Worm (Caenorhabditis elegans): ENCODE data around the gene kin-29.
A peak's percentile ranks its signal among the peaks of the same experiment; 100 is the strongest.

Gene kin-29

DNA sequence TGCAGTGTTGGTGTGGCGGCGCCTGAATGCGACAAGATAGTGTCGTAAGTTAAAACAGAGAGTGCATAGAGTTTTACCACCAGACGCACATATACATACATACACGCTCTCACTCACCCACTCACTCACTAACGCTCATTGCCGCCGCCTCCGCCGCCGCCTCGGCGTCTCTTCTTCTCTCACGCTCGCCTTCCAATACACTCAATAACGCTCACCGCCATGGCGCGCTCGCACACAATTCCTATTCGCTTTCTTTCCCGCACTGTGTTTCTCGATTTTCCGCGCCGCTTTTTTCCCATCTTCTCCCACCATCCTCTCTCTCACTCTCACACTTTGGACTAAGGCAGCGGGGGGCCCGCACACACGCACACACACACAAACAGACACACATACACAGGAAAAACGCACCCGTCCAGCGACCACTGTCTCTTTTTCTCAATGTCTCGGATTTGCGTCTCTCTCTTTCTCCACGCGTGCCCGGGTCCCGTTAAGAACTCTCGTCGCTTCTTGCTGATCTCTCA is at the start of gene kin-29 (continued):
- TF ChIP-seq Y5F2A.4 (GFP tag; optimal IDR thresholded peaks at IDR 0.05), result no peak
- TF ChIP-seq ctbp-1 (GFP tag; IDR thresholded peaks at IDR 0.05), result peak; percentile 89
- TF ChIP-seq ztf-11 (tag; optimal IDR thresholded peaks at IDR 0.05), result no peak
- TF ChIP-seq mxl-3 (GFP tag; optimal IDR thresholded peaks at IDR 0.05), result peak; percentile 85
- TF ChIP-seq zag-1 (tag; optimal IDR thresholded peaks at IDR 0.05), result no peak
- TF ChIP-seq unc-62 (GFP tag; optimal IDR thresholded peaks at IDR 0.05 in 1 of 2), result peak in 1 of 2 experiments; percentile 99
- TF ChIP-seq unc-62 (tag; optimal IDR thresholded peaks at IDR 0.05), result no peak
- no peak for TF ChIP-seq mxl-2 (GFP tag; conservative IDR thresholded peaks at IDR 0.05)
- TF ChIP-seq R02D3.7 (tag; optimal IDR thresholded peaks at IDR 0.05), result no peak
- TF ChIP-seq madf-5 (GFP tag; IDR thresholded peaks at IDR 0.05), result no peak
- TF ChIP-seq pqm-1 (tag; optimal IDR thresholded peaks at IDR 0.05), result peak; percentile 24
- TF ChIP-seq D1046.2 (GFP tag; IDR thresholded peaks at IDR 0.05), result no peak
- TF ChIP-seq tra-1 (GFP tag; IDR thresholded peaks at IDR 0.05), result peak; percentile 44; the same call in 1 of the 2 replicates
- TF ChIP-seq unc-39 (tag; optimal IDR thresholded peaks at IDR 0.05), result no peak
- peak; percentile 68 to 79 for TF ChIP-seq daf-16 (GFP tag; optimal IDR thresholded peaks at IDR 0.05)
- peak; percentile 79 for TF ChIP-seq daf-16 (tag; optimal IDR thresholded peaks at IDR 0.05)
- peak; percentile 61 for TF ChIP-seq php-3 (GFP tag; IDR thresholded peaks at IDR 0.05)
- TF ChIP-seq ceh-82 (tag; optimal IDR thresholded peaks at IDR 0.05), result no peak
- TF ChIP-seq nhr-48 (tag; optimal IDR thresholded peaks at IDR 0.05), result peak; percentile 80
- peak; percentile 34 for TF ChIP-seq spr-3 (GFP tag; optimal IDR thresholded peaks at IDR 0.05)
- TF ChIP-seq Y48G9A.11 (GFP tag; IDR thresholded peaks at IDR 0.05), result no peak
- peak; percentile 93 for TF ChIP-seq fkh-10 (GFP tag; optimal IDR thresholded peaks at IDR 0.05)
- TF ChIP-seq nhr-6 (tag; optimal IDR thresholded peaks at IDR 0.05), result no peak
- TF ChIP-seq snpc-4 (tag; optimal IDR thresholded peaks at IDR 0.05), result no peak
- TF ChIP-seq lim-7 (GFP tag; IDR thresholded peaks at IDR 0.05), result no peak
- peak; percentile 57 for TF ChIP-seq T20F7.1 (GFP tag; optimal IDR thresholded peaks at IDR 0.05)
- TF ChIP-seq ceh-20 (GFP tag; IDR thresholded peaks at IDR 0.05), result 0 out of 2 replicates have a peak, but pooled peaks have one; percentile 48
- TF ChIP-seq nhr-76 (tag; optimal IDR thresholded peaks at IDR 0.05), result peak; percentile 34
- peak; percentile 23 for TF ChIP-seq ama-1 (optimal IDR thresholded peaks at IDR 0.05)
- no peak for TF ChIP-seq fos-1 (tag; optimal IDR thresholded peaks at IDR 0.05)
- TF ChIP-seq ztf-7 (tag; optimal IDR thresholded peaks at IDR 0.05), result peak; percentile 31
- TF ChIP-seq lin-1 (GFP tag; IDR thresholded peaks at IDR 0.05), result peak; percentile 37; the same call in 1 of the 2 replicates
- no peak for TF ChIP-seq ZK337.2 (GFP tag; IDR thresholded peaks at IDR 0.05)
- TF ChIP-seq mdl-1 (tag; optimal IDR thresholded peaks at IDR 0.05), result peak; percentile 72 to 93
- TF ChIP-seq daf-8 (GFP tag; IDR thresholded peaks at IDR 0.05), result no peak
- TF ChIP-seq jun-1 (tag; optimal IDR thresholded peaks at IDR 0.05), result peak; percentile 82
- TF ChIP-seq F26F4.8 (GFP tag; conservative IDR thresholded peaks at IDR 0.05), result no peak
- TF ChIP-seq T26A8.4 (GFP tag; IDR thresholded peaks at IDR 0.05), result peak; percentile 82
- no peak for TF ChIP-seq mdt-29 (GFP tag; IDR thresholded peaks at IDR 0.05)
- peak; percentile 67 for TF ChIP-seq nhr-77 (tag; optimal IDR thresholded peaks at IDR 0.05)
- TF ChIP-seq saeg-2 (GFP tag; IDR thresholded peaks at IDR 0.05), result 0 out of 2 replicates have a peak, but pooled peaks have one; percentile 40
- TF ChIP-seq ceh-62 (tag; optimal IDR thresholded peaks at IDR 0.05), result no peak
- no peak for TF ChIP-seq lin-29 (GFP tag; IDR thresholded peaks at IDR 0.05)
- peak; percentile 74 for TF ChIP-seq dmd-6 (GFP tag; IDR thresholded peaks at IDR 0.05)
- TF ChIP-seq vab-7 (GFP tag; IDR thresholded peaks at IDR 0.05), result peak; percentile 54; the same call in 1 of the 2 replicates
- TF ChIP-seq mes-2 (tag; optimal IDR thresholded peaks at IDR 0.05; ENCODE audit: poor library complexity, severe bottlenecking), result peak; percentile 65
- TF ChIP-seq ceh-44 (GFP tag; IDR thresholded peaks at IDR 0.05), result no peak
- peak; percentile 46 for TF ChIP-seq ceh-32 (tag; optimal IDR thresholded peaks at IDR 0.05; ENCODE audit: poor library complexity)
- no peak for TF ChIP-seq egl-27 (tag; optimal IDR thresholded peaks at IDR 0.05)
- TF ChIP-seq nhr-28 (tag; optimal IDR thresholded peaks at IDR 0.05), result peak; percentile 89
- TF ChIP-seq Y105C5A.15 (GFP tag; IDR thresholded peaks at IDR 0.05), result no peak
- no peak for TF ChIP-seq attf-4 (tag; optimal IDR thresholded peaks at IDR 0.05)
- TF ChIP-seq ZK546.5 (tag; optimal IDR thresholded peaks at IDR 0.05), result no peak

Data from whole organism, L4 larva.